Fruit fly (Drosophila melanogaster) Kc167 (cell line): ENCODE measurements around the gene Mnn1.

Experiments used
- Sin3A ChIP-seq: fragments of >200 bp; optimal IDR thresholded peaks from 2 replicates; lab custom pipeline; 2018; ENCODE audit warnings: missing external identifiers
- h ChIP-seq: fragments of >200 bp; optimal IDR thresholded peaks from 3 replicates; lab custom pipeline; 2018; ENCODE audit warnings: missing external identifiers
- insv ChIP-seq: fragments of >200 bp; optimal IDR thresholded peaks from 3 replicates; lab custom pipeline; 2018; ENCODE audit warnings: missing external identifiers
- psq ChIP-seq: fragments of >200 bp; optimal IDR thresholded peaks from 2 replicates; lab custom pipeline; 2017; ENCODE audit warnings: missing external identifiers

- TF ChIP-seq insv (lab: Kevin White, UChicago) = no peak
- TF ChIP-seq Sin3A (lab: Kevin White, UChicago) = no peak
- no peak for TF ChIP-seq h (lab: Kevin White, UChicago)
- no peak for TF ChIP-seq psq (lab: Kevin White, UChicago)
These were observed 17.4 kb upstream of the Mnn1 start for dm6 chr2L:7038404-7039341.
